Fruit fly (Drosophila melanogaster): ENCODE measurements around the gene CG3902.

DNA sequence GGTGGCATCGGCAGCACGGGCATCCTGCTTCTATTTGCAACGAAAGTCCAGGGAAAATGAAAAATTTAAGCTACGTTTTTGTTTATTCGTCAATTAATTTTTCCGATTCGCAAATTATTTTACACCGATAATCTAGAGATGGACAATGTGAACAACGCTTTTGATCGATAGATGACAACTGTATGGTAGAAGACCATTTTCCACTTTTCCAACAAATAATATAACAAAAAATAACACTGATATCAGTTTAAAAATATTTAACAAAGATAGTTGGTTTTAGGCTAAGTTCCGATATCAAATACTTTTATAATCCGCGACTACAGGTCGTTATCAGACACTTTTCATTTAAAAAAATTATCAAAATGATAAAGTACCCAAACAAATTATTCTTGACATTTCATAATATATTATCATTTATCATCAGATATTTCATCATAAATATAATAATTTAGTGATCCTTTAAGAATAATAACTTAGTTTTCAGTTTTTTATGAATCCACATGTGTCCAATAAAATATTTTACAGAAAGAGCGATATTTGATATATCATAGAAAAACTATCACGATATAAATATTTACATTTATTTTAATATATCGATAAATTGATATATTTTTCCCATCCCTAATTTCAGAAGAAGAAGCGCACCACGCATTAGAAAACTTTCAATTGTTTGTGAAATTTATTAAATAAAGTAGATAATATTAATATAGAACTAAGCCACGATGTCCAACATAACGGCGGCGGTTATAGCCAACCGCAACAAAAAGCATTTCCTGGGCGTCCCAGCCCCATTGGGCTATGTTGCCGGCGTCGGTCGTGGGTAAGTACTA, 6.9 kb upstream of the CG3902 start, which contains the start of the genes CSN1b and Prp6:
- TF ChIP-seq ttk (optimal IDR thresholded peaks at IDR 0.05) = no peak
- no peak for TF ChIP-seq psq (optimal IDR thresholded peaks at IDR 0.05)
- TF ChIP-seq insv (optimal IDR thresholded peaks at IDR 0.05) = no peak

All from Kc167 (cell line).